Fruit fly (Drosophila melanogaster) whole organism, embryonic: ENCODE measurements around the gene CG10337.
A peak's percentile ranks its signal among the peaks of the same experiment; 100 is the strongest.

Experiments
- Abd-B ChIP-seq: fragments of 200-800 bp; sonication (Bioruptor generic); optimal IDR thresholded peaks from 2 replicates; lab custom pipeline; 2018; ENCODE audit warnings: missing biosample characterization, mild to moderate bottlenecking, missing genetic modification characterization, moderate library complexity
- CG10147 ChIP-seq: fragments of 200-800 bp; sonication (Bioruptor generic); optimal IDR thresholded peaks from 2 replicates; lab custom pipeline; 2019; ENCODE audit warnings: missing biosample characterization, mild to moderate bottlenecking, missing genetic modification characterization, moderate library complexity
- CG10321 ChIP-seq: fragments of 200-800 bp; sonication (Bioruptor generic); IDR thresholded peaks from 2 replicates; pipeline ENCODE4 v1.3.6; 2022; ENCODE audit warnings: missing biosample characterization, missing genetic modification characterization
- CG11504 ChIP-seq: fragments of 200-800 bp; sonication (Bioruptor generic); optimal IDR thresholded peaks from 3 replicates; lab custom pipeline; 2019; ENCODE audit warnings: missing biosample characterization, mild to moderate bottlenecking, missing genetic modification characterization, moderate library complexity
- CG11696 ChIP-seq: fragments of 200-800 bp; sonication (Bioruptor generic); IDR thresholded peaks from 2 replicates; pipeline ENCODE4 v1.3.6; 2022; ENCODE audit warnings: missing biosample characterization, missing genetic modification characterization
- CG12155 ChIP-seq: fragments of 200-800 bp; sonication (Bioruptor generic); optimal IDR thresholded peaks from 3 replicates; lab custom pipeline; 2016; ENCODE audit warnings: missing biosample characterization, missing genetic modification characterization
- CG12219 ChIP-seq: fragments of 200-800 bp; sonication (Bioruptor generic); optimal IDR thresholded peaks from 3 replicates; lab custom pipeline; 2018; ENCODE audit warnings: missing biosample characterization, mild to moderate bottlenecking, missing genetic modification characterization
- CG12299 ChIP-seq: fragments of 200-800 bp; sonication (Bioruptor generic); optimal IDR thresholded peaks from 2 replicates; lab custom pipeline; 2018; ENCODE audit warnings: missing biosample characterization, mild to moderate bottlenecking, missing genetic modification characterization
- CG12391 ChIP-seq: fragments of 200-800 bp; sonication (Bioruptor generic); optimal IDR thresholded peaks from 3 replicates; lab custom pipeline; 2018; ENCODE audit warnings: missing biosample characterization, mild to moderate bottlenecking, missing genetic modification characterization, moderate library complexity
- CG14667 ChIP-seq: fragments of 200-800 bp; sonication (Bioruptor generic); IDR thresholded peaks from 2 replicates; pipeline ENCODE4 v1.3.6; 2022; ENCODE audit warnings: missing biosample characterization, missing genetic modification characterization
- CG1602 ChIP-seq: fragments of 200-800 bp; sonication (Bioruptor generic); optimal IDR thresholded peaks from 3 replicates; lab custom pipeline; 2016; ENCODE audit warnings: missing biosample characterization, missing genetic modification characterization
- CG17568 ChIP-seq: fragments of 200-800 bp; sonication (Bioruptor generic); optimal IDR thresholded peaks from 2 replicates; lab custom pipeline; 2018; ENCODE audit warnings: missing biosample characterization, mild to moderate bottlenecking, missing genetic modification characterization, moderate library complexity
- CG17612 ChIP-seq: fragments of 200-800 bp; sonication (Bioruptor generic); IDR thresholded peaks from 2 replicates; pipeline ENCODE4 v1.3.6; 2022; ENCODE audit warnings: missing biosample characterization, missing genetic modification characterization
- CG30431 ChIP-seq: fragments of 200-800 bp; sonication (Bioruptor generic); optimal IDR thresholded peaks from 2 replicates; lab custom pipeline; 2017; ENCODE audit warnings: missing biosample characterization, missing genetic modification characterization
- CG3065 ChIP-seq: fragments of 200-800 bp; sonication (Bioruptor generic); optimal IDR thresholded peaks from 2 replicates; lab custom pipeline; 2016; ENCODE audit warnings: missing biosample characterization, missing genetic modification characterization
- CG32772 ChIP-seq: fragments of 200-800 bp; sonication (Bioruptor generic); IDR thresholded peaks from 2 replicates; pipeline ENCODE4 v1.3.6; 2022; ENCODE audit warnings: missing biosample characterization, missing genetic modification characterization
- CG6683 ChIP-seq: fragments of 200-800 bp; sonication (Bioruptor generic); optimal IDR thresholded peaks from 2 replicates; lab custom pipeline; 2017; ENCODE audit warnings: missing biosample characterization, mild to moderate bottlenecking, missing genetic modification characterization, missing genetic modification reagents
- CG6813 ChIP-seq: fragments of 200-800 bp; sonication (Bioruptor generic); optimal IDR thresholded peaks from 2 replicates; lab custom pipeline; 2017; ENCODE audit warnings: missing biosample characterization, missing genetic modification characterization, mild to moderate bottlenecking, moderate library complexity, missing genetic modification reagents
- CG7963 ChIP-seq: fragments of 200-800 bp; sonication (Bioruptor generic); IDR thresholded peaks from 3 replicates; pipeline ENCODE4 v1.3.6; 2022; ENCODE audit warnings: missing biosample characterization, missing genetic modification characterization; ENCODE audit not compliant: partially characterized antibody
- CG8281 ChIP-seq: fragments of 200-800 bp; sonication (Bioruptor generic); optimal IDR thresholded peaks from 2 replicates; lab custom pipeline; 2018; ENCODE audit warnings: missing biosample characterization, mild to moderate bottlenecking, missing genetic modification characterization, moderate library complexity
- CG8478 ChIP-seq: fragments of >200 bp; optimal IDR thresholded peaks from 2 replicates; lab custom pipeline; 2018
- CG9797 ChIP-seq: fragments of 200-800 bp; sonication (Bioruptor generic); optimal IDR thresholded peaks from 3 replicates; lab custom pipeline; 2018; ENCODE audit warnings: missing biosample characterization, mild to moderate bottlenecking, missing genetic modification characterization
- CkIIα-i1 ChIP-seq: fragments of 200-800 bp; sonication (Bioruptor generic); IDR thresholded peaks from 2 replicates; pipeline ENCODE4 v1.3.6; 2022; ENCODE audit warnings: missing biosample characterization, missing genetic modification characterization
- Deaf1 ChIP-seq: fragments of 200-800 bp; optimal IDR thresholded peaks from 3 replicates; lab custom pipeline; 2019; ENCODE audit warnings: missing biosample characterization, mild to moderate bottlenecking, missing genetic modification characterization, moderate library complexity
- Eip74EF ChIP-seq, 2 experiments: fragments of 200-800 bp in 1 of 2; fragments of >200 bp in 1 of 2; sonication (Bioruptor generic) in 1 of 2; optimal IDR thresholded peaks; 2 replicates each; lab custom pipeline; 2017 to 2019; ENCODE audit warnings: missing biosample characterization in 2 of 2, missing genetic modification characterization in 2 of 2, mild to moderate bottlenecking in 1 of 2, moderate library complexity in 1 of 2
- Elba2 ChIP-seq: fragments of 200-800 bp; sonication (Bioruptor generic); optimal IDR thresholded peaks from 3 replicates; lab custom pipeline; 2016; ENCODE audit warnings: missing biosample characterization, missing genetic modification characterization
- H15 ChIP-seq: fragments of 200-800 bp; sonication (Bioruptor generic); IDR thresholded peaks from 3 replicates; pipeline ENCODE4 v1.3.6; 2022; ENCODE audit warnings: missing biosample characterization, missing genetic modification characterization
- HLHmδ ChIP-seq: fragments of 200-800 bp; sonication (Bioruptor generic); optimal IDR thresholded peaks from 2 replicates; lab custom pipeline; 2018; ENCODE audit warnings: missing biosample characterization, mild to moderate bottlenecking, missing genetic modification characterization, moderate library complexity
- Hand ChIP-seq: fragments of 200-800 bp; sonication (Bioruptor generic); optimal IDR thresholded peaks from 2 replicates; lab custom pipeline; 2017; ENCODE audit warnings: mild to moderate bottlenecking, missing biosample characterization, missing genetic modification reagents, missing genetic modification characterization
- Hmx ChIP-seq: fragments of 200-800 bp; sonication (Bioruptor generic); optimal IDR thresholded peaks from 2 replicates; lab custom pipeline; 2016; ENCODE audit warnings: missing biosample characterization, missing genetic modification characterization
- Lim3 ChIP-seq: fragments of 200-800 bp; sonication (Bioruptor generic); IDR thresholded peaks from 2 replicates; pipeline ENCODE4 v1.3.6; 2022; ENCODE audit warnings: missing biosample characterization, missing genetic modification characterization
- NFAT ChIP-seq: fragments of 200-800 bp; sonication (Bioruptor generic); IDR thresholded peaks from 2 replicates; pipeline ENCODE4 v1.3.6; 2022; ENCODE audit warnings: missing biosample characterization, missing genetic modification characterization
- Side ChIP-seq: fragments of 200-800 bp; sonication (Bioruptor generic); optimal IDR thresholded peaks from 2 replicates; lab custom pipeline; 2016; ENCODE audit warnings: missing biosample characterization, missing genetic modification characterization
- bab2 ChIP-seq: fragments of 200-800 bp; sonication (Bioruptor generic); optimal IDR thresholded peaks from 2 replicates; lab custom pipeline; 2016; ENCODE audit warnings: missing biosample characterization, missing genetic modification characterization
- bigmax ChIP-seq: fragments of 200-800 bp; sonication (Bioruptor generic); optimal IDR thresholded peaks from 2 replicates; lab custom pipeline; 2018; ENCODE audit warnings: missing biosample characterization, mild to moderate bottlenecking, missing genetic modification characterization
- ci ChIP-seq: fragments of 200-800 bp; sonication (Bioruptor generic); IDR thresholded peaks from 3 replicates; pipeline ENCODE4 v1.3.6; 2022; ENCODE audit warnings: missing biosample characterization, missing genetic modification characterization
- cwo ChIP-seq: fragments of 200-800 bp; sonication (Bioruptor generic); optimal IDR thresholded peaks from 3 replicates; lab custom pipeline; 2017; ENCODE audit warnings: missing biosample characterization, missing genetic modification characterization, mild to moderate bottlenecking, moderate library complexity, missing genetic modification reagents
- dmrt99B ChIP-seq: fragments of 200-800 bp; sonication (Bioruptor generic); optimal IDR thresholded peaks from 2 replicates; lab custom pipeline; 2018; ENCODE audit warnings: missing biosample characterization, mild to moderate bottlenecking, missing genetic modification characterization, moderate library complexity
- ftz-f1 ChIP-seq: fragments of 200-800 bp; sonication (Bioruptor generic); optimal IDR thresholded peaks from 2 replicates; lab custom pipeline; 2016; ENCODE audit warnings: missing biosample characterization, missing genetic modification characterization
- gsb-n ChIP-seq: fragments of 200-800 bp; sonication (Bioruptor generic); optimal IDR thresholded peaks from 3 replicates; lab custom pipeline; 2018; ENCODE audit warnings: missing biosample characterization, mild to moderate bottlenecking, missing genetic modification characterization
- h ChIP-seq: fragments of >200 bp; optimal IDR thresholded peaks from 2 replicates; lab custom pipeline; 2017
- ham ChIP-seq: fragments of 200-800 bp; sonication (Bioruptor generic); IDR thresholded peaks from 2 replicates; pipeline ENCODE4 v1.3.6; 2022; ENCODE audit warnings: missing biosample characterization, missing genetic modification characterization
- lbe ChIP-seq: fragments of 200-800 bp; sonication (Bioruptor generic); optimal IDR thresholded peaks from 2 replicates; lab custom pipeline; 2016; ENCODE audit warnings: missing biosample characterization, mild to moderate bottlenecking, missing genetic modification characterization
- mam ChIP-seq: fragments of 200-800 bp; sonication (Bioruptor generic); optimal IDR thresholded peaks from 3 replicates; lab custom pipeline; 2016; ENCODE audit warnings: missing biosample characterization, missing genetic modification characterization
- nmo ChIP-seq: fragments of 200-800 bp; sonication (Bioruptor generic); optimal IDR thresholded peaks from 2 replicates; lab custom pipeline; 2018; ENCODE audit warnings: missing biosample characterization, mild to moderate bottlenecking, missing genetic modification characterization, moderate library complexity
- org-1 ChIP-seq: fragments of 200-800 bp; sonication (Bioruptor generic); optimal IDR thresholded peaks from 2 replicates; lab custom pipeline; 2017; ENCODE audit warnings: missing biosample characterization, missing genetic modification characterization
- repo ChIP-seq: fragments of 200-800 bp; sonication (Bioruptor generic); optimal IDR thresholded peaks from 2 replicates; lab custom pipeline; 2016; ENCODE audit warnings: missing biosample characterization, missing genetic modification characterization
- scrt ChIP-seq: fragments of 200-800 bp; sonication (Bioruptor generic); optimal IDR thresholded peaks from 2 replicates; lab custom pipeline; 2018; ENCODE audit warnings: missing biosample characterization, mild to moderate bottlenecking, missing genetic modification characterization, moderate library complexity
- stc ChIP-seq: fragments of 200-800 bp; sonication (Bioruptor generic); IDR thresholded peaks from 2 replicates; pipeline ENCODE4 v1.3.6; 2022; ENCODE audit warnings: missing biosample characterization, missing genetic modification characterization
- tin ChIP-seq: fragments of 200-800 bp; sonication (Bioruptor generic); optimal IDR thresholded peaks from 3 replicates; lab custom pipeline; 2016; ENCODE audit warnings: missing biosample characterization, missing genetic modification characterization
- trem ChIP-seq: fragments of 200-800 bp; optimal IDR thresholded peaks from 3 replicates; lab custom pipeline; 2019; ENCODE audit warnings: missing biosample characterization, mild to moderate bottlenecking, missing genetic modification characterization, moderate library complexity
- zf30C ChIP-seq: fragments of 200-800 bp; sonication (Bioruptor generic); optimal IDR thresholded peaks from 3 replicates; lab custom pipeline; 2018; ENCODE audit warnings: missing biosample characterization, mild to moderate bottlenecking, missing genetic modification characterization
- zfh2 ChIP-seq: fragments of 200-800 bp; sonication (Bioruptor generic); optimal IDR thresholded peaks from 2 replicates; lab custom pipeline; 2016; ENCODE audit warnings: missing biosample characterization, missing genetic modification characterization

The CG10337 gene

DNA sequence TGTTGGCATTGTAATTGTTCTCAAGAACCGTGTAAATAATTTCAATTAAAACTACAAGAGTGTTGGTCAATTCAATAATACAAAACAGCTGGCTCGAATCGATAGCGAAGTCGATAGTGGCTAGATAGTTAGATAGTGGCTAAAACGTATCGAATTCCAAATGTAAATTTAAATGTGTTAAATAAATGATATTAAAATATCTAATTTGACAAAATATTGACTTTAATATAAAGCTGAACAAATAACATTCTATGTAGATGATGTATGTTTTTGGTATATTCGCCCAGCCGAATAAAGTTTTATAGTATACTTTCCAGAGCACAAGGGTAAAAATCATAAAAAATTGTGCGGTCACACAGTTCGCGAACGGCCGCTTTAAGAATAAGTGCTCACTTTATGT lies 20.4 kb downstream of the CG10337 start, which contains the start of the genes Dpm1 and CG10137 (continued):
- TF ChIP-seq ci (GFP tag; lab: Robert Waterston, UW) (no peak), Eip74EF (GFP tag; optimal IDR thresholded peaks at IDR 0.05; lab: Kevin White, UChicago) (no peak), zf30C (GFP tag; lab: Kevin White, UChicago) (no peak), CG10321 (GFP tag; lab: Robert Waterston, UW) (no peak), Hand (no peak), tin (GFP tag; lab: Kevin White, UChicago) (no peak), trem (tag; lab: Kevin White, UChicago) (peak; percentile 68), bigmax (no peak), CG11696 (GFP tag; lab: Robert Waterston, UW) (no peak), zfh2 (GFP tag; lab: Kevin White, UChicago) (no peak), mam (GFP tag; lab: Kevin White, UChicago) (no peak), h (lab: Kevin White, UChicago) (no peak), CG6683 (GFP tag; lab: Kevin White, UChicago) (no peak), org-1 (GFP tag; lab: Kevin White, UChicago) (no peak), H15 (no peak), CG3065 (GFP tag; lab: Kevin White, UChicago) (no peak), Side (GFP tag; lab: Kevin White, UChicago) (no peak), CkIIα-i1 (GFP tag; lab: Robert Waterston, UW) (no peak), CG12299 (tag; lab: Kevin White, UChicago) (no peak), dmrt99B (tag; lab: Kevin White, UChicago) (no peak), gsb-n (tag; lab: Kevin White, UChicago) (peak; percentile 67), Deaf1 (tag; lab: Kevin White, UChicago) (peak; percentile 10), Hmx (GFP tag; lab: Kevin White, UChicago) (no peak), CG8281 (tag; lab: Kevin White, UChicago) (no peak), CG32772 (no peak), CG1602 (GFP tag; lab: Kevin White, UChicago) (no peak), HLHmδ (no peak), Lim3 (GFP tag; lab: Robert Waterston, UW) (no peak), lbe (GFP tag; lab: Kevin White, UChicago) (peak; percentile 63), Abd-B (GFP tag; lab: Kevin White, UChicago) (no peak), CG17568 (GFP tag; lab: Kevin White, UChicago) (no peak), NFAT (GFP tag; lab: Robert Waterston, UW) (no peak), CG8478 (lab: Kevin White, UChicago) (no peak), CG14667 (GFP tag; lab: Robert Waterston, UW) (no peak), nmo (GFP tag; lab: Kevin White, UChicago) (peak; percentile 61), CG12155 (GFP tag; lab: Kevin White, UChicago) (no peak), CG30431 (no peak), CG12219 (GFP tag; lab: Kevin White, UChicago) (no peak), bab2 (GFP tag; lab: Kevin White, UChicago) (no peak), cwo (GFP tag; lab: Kevin White, UChicago) (no peak), scrt (GFP tag; lab: Kevin White, UChicago) (no peak), ham (GFP tag; lab: Robert Waterston, UW) (no peak), CG17612 (GFP tag; lab: Robert Waterston, UW) (no peak), CG10147 (GFP tag; lab: Kevin White, UChicago) (peak; percentile 12), CG9797 (GFP tag; lab: Kevin White, UChicago) (peak; percentile 70), CG11504 (tag; lab: Kevin White, UChicago) (no peak), CG12391 (tag; lab: Kevin White, UChicago) (peak; percentile 44), repo (no peak), CG7963 (no peak), CG6813 (GFP tag; lab: Kevin White, UChicago) (no peak), Elba2 (GFP tag; lab: Kevin White, UChicago) (no peak), stc (GFP tag; lab: Robert Waterston, UW) (no peak), ftz-f1 (GFP tag; lab: Kevin White, UChicago) (no peak)
